Fruit fly (Drosophila melanogaster) whole organism, prepupa: ENCODE measurements around the gene CG14777.

Source experiments
- CG11294 ChIP-seq: fragments of 200-800 bp; sonication (Bioruptor generic); IDR thresholded peaks from 2 replicates; pipeline ENCODE4 v1.3.6; 2022; ENCODE audit warnings: missing biosample characterization, missing genetic modification characterization
- CG11902 ChIP-seq: fragments of 200-800 bp; sonication (Bioruptor generic); optimal IDR thresholded peaks from 3 replicates; lab custom pipeline; 2016; ENCODE audit warnings: missing biosample characterization, missing genetic modification characterization
- CG16779 ChIP-seq: fragments of 200-800 bp; sonication (Bioruptor generic); optimal IDR thresholded peaks from 3 replicates; lab custom pipeline; 2017; ENCODE audit warnings: missing biosample characterization, mild to moderate bottlenecking, missing genetic modification characterization
- CG6276 ChIP-seq: fragments of 200-800 bp; sonication (Bioruptor generic); optimal IDR thresholded peaks from 2 replicates; lab custom pipeline; 2017; ENCODE audit warnings: missing biosample characterization, mild to moderate bottlenecking, missing genetic modification characterization
- CG6854 ChIP-seq: fragments of 200-800 bp; sonication (Bioruptor generic); optimal IDR thresholded peaks from 2 replicates; lab custom pipeline; 2017; ENCODE audit warnings: missing biosample characterization, mild to moderate bottlenecking, missing genetic modification characterization
- CG9139 ChIP-seq: fragments of 200-800 bp; sonication (Bioruptor generic); optimal IDR thresholded peaks from 3 replicates; lab custom pipeline; 2017; ENCODE audit warnings: missing biosample characterization, mild to moderate bottlenecking, missing genetic modification characterization
- Hr39 ChIP-seq: fragments of 200-800 bp; sonication (Bioruptor generic); optimal IDR thresholded peaks from 2 replicates; lab custom pipeline; 2016; ENCODE audit warnings: missing biosample characterization, missing genetic modification characterization
- Lpt ChIP-seq: fragments of 200-800 bp; sonication (Bioruptor generic); optimal IDR thresholded peaks from 3 replicates; lab custom pipeline; 2016; ENCODE audit warnings: missing biosample characterization, missing genetic modification characterization
- Sox14 ChIP-seq: fragments of 200-800 bp; sonication (Bioruptor generic); optimal IDR thresholded peaks from 3 replicates; lab custom pipeline; 2016; ENCODE audit warnings: missing biosample characterization, missing genetic modification characterization
- spab ChIP-seq: fragments of 200-800 bp; sonication (Bioruptor generic); optimal IDR thresholded peaks from 2 replicates; lab custom pipeline; 2017; ENCODE audit warnings: missing biosample characterization, mild to moderate bottlenecking, missing genetic modification characterization, missing genetic modification reagents

DNA sequence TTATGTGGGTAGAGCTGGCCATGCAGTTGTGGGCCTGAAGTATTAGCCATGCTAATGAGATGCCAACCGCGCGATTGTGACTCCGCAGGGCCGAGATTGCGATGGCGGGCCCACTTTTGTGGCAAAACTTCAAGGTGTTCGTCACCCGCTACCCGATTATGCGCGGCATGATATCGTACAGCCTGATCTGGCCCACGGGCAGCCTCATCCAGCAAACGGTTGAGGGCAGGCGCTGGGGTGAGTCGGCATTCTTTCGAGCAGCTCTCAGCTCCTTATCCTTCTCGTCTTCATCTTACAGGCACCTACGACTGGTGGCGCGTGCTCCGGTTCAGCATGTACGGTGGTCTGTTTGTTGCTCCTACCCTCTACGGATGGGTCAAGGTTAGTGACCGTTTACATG is 3.8 kb downstream of the CG14777 start, which contains the start of gene CG32808:
- no peak for TF ChIP-seq Sox14 (GFP tag; lab: Kevin White, UChicago)
- no peak for TF ChIP-seq CG16779 (tag; lab: Kevin White, UChicago)
- TF ChIP-seq spab = no peak
- no peak for TF ChIP-seq CG6854
- no peak for TF ChIP-seq Hr39 (GFP tag; lab: Kevin White, UChicago)
- TF ChIP-seq Lpt = no peak
- TF ChIP-seq CG6276 (GFP tag; lab: Kevin White, UChicago) = no peak
- TF ChIP-seq CG9139 (GFP tag; lab: Kevin White, UChicago) = no peak
- TF ChIP-seq CG11902 (GFP tag; lab: Kevin White, UChicago) = no peak
- TF ChIP-seq CG11294 (GFP tag; lab: Robert Waterston, UW) = no peak
